Worm (Caenorhabditis elegans) whole organism, early embryonic: ENCODE measurements around the gene M01B2.10.
"Not testable (repeated sequence)": the region's sequence is repeated elsewhere in the genome, so short reads cannot be mapped to it uniquely, and the experiment has no call there.

Experiments
- B0310.2 ChIP-seq: sonication (generic microtip); optimal IDR thresholded peaks from 2 replicates; lab custom pipeline; 2016; ENCODE audit warnings: mild to moderate bottlenecking, missing genetic modification characterization, missing compliant biosample characterization
- F13C5.2 ChIP-seq: sonication (generic microtip); optimal IDR thresholded peaks from 2 replicates; lab custom pipeline; 2017; ENCODE audit warnings: mild to moderate bottlenecking, missing genetic modification characterization, inconsistent platforms, missing compliant biosample characterization
- aly-1 ChIP-seq: sonication (generic microtip); optimal IDR thresholded peaks from 2 replicates; lab custom pipeline; 2016; ENCODE audit warnings: missing genetic modification characterization, missing compliant biosample characterization
- ama-1 ChIP-seq: fragments of 150-350 bp; optimal IDR thresholded peaks from 2 replicates; lab custom pipeline; 2014
- ceh-13 ChIP-seq: fragments of 200-800 bp; sonication (Bioruptor generic); optimal IDR thresholded peaks from 2 replicates; lab custom pipeline; 2018; ENCODE audit warnings: mild to moderate bottlenecking, missing genetic modification characterization, missing compliant biosample characterization
- ceh-36 ChIP-seq: sonication (generic microtip); optimal IDR thresholded peaks from 2 replicates; lab custom pipeline; 2016; ENCODE audit warnings: missing genetic modification characterization, inconsistent platforms, missing compliant biosample characterization
- ets-7 ChIP-seq: sonication (generic microtip); optimal IDR thresholded peaks from 2 replicates; lab custom pipeline; 2016; ENCODE audit warnings: missing genotype, missing genetic modification characterization, missing compliant biosample characterization
- flt-1 ChIP-seq: fragments of 200-800 bp; sonication (Bioruptor generic); IDR thresholded peaks from 2 replicates; pipeline ENCODE4 v1.3.6; 2022; ENCODE audit warnings: missing genetic modification characterization, missing compliant biosample characterization
- hmbx-1 ChIP-seq: sonication (generic microtip); optimal IDR thresholded peaks from 2 replicates; lab custom pipeline; 2016; ENCODE audit warnings: mild to moderate bottlenecking, missing genetic modification characterization, missing compliant biosample characterization
- hmg-4 ChIP-seq: fragments of 200-800 bp; sonication (Bioruptor generic); optimal IDR thresholded peaks from 2 replicates; lab custom pipeline; 2018; ENCODE audit warnings: mild to moderate bottlenecking, missing genetic modification characterization, missing compliant biosample characterization
- hnd-1 ChIP-seq: sonication (generic microtip); optimal IDR thresholded peaks from 2 replicates; lab custom pipeline; 2016; ENCODE audit warnings: missing genetic modification characterization, missing compliant biosample characterization
- pes-1 ChIP-seq: fragments of 200-800 bp; sonication (Bioruptor generic); IDR thresholded peaks from 2 replicates; pipeline ENCODE4 v1.3.6; 2022; ENCODE audit warnings: missing genetic modification reagents, missing genetic modification characterization, missing compliant biosample characterization
- scrt-1 ChIP-seq: fragments of 200-800 bp; sonication (Bioruptor generic); IDR thresholded peaks from 2 replicates; pipeline ENCODE4 v1.3.6; 2022; ENCODE audit warnings: missing genetic modification characterization, missing compliant biosample characterization
- sea-1 ChIP-seq: fragments of 200-800 bp; sonication (Bioruptor generic); conservative IDR thresholded peaks from 2 replicates; pipeline ENCODE4 v1.3.6; 2022; ENCODE audit warnings: missing genetic modification characterization, missing compliant biosample characterization
- tbx-11 ChIP-seq: fragments of 200-800 bp; sonication (Bioruptor generic); IDR thresholded peaks from 2 replicates; pipeline ENCODE4 v1.3.6; 2022; ENCODE audit warnings: missing genetic modification characterization, missing compliant biosample characterization
- tbx-37 ChIP-seq: fragments of 200-800 bp; sonication (Bioruptor generic); conservative IDR thresholded peaks from 2 replicates; pipeline ENCODE4 v1.3.6; 2022; ENCODE audit warnings: missing genetic modification reagents, missing genetic modification characterization, missing compliant biosample characterization
- tra-4 ChIP-seq: sonication (generic microtip); optimal IDR thresholded peaks from 2 replicates; lab custom pipeline; 2017; ENCODE audit warnings: missing genetic modification characterization, missing compliant biosample characterization

Gene M01B2.10

ce11 chrV:15272263-15272662, 10.0 kb upstream of the M01B2.10 start, which contains the start of gene T10H4.4:
T10H4.4 (minus strand) TSS chrV:15272363.
- TF ChIP-seq flt-1 (GFP tag; lab: Robert Waterston, UW) = no peak
- no peak for TF ChIP-seq ama-1
- TF ChIP-seq tbx-37 = no peak
- no peak for TF ChIP-seq pes-1 (GFP tag; lab: Robert Waterston, UW)
- no peak for TF ChIP-seq ceh-36 (tag; lab: Kevin White, UChicago)
- TF ChIP-seq hmbx-1 (tag; lab: Kevin White, UChicago) = no peak
- TF ChIP-seq scrt-1 (GFP tag; lab: Robert Waterston, UW) = no peak
- no peak for TF ChIP-seq sea-1 (GFP tag; lab: Robert Waterston, UW)
- no peak for TF ChIP-seq F13C5.2
- TF ChIP-seq hmg-4 (GFP tag; lab: Kevin White, UChicago) = no peak
- no peak for TF ChIP-seq hnd-1 (tag; lab: Kevin White, UChicago)
- TF ChIP-seq B0310.2 (tag; lab: Kevin White, UChicago) = no peak
- TF ChIP-seq ets-7 (tag; lab: Kevin White, UChicago) = no peak
- TF ChIP-seq tra-4 (tag; lab: Kevin White, UChicago) = no peak
- no peak for TF ChIP-seq tbx-11 (GFP tag; lab: Robert Waterston, UW)
- TF ChIP-seq aly-1 = no peak
- no peak for TF ChIP-seq ceh-13

DNA sequence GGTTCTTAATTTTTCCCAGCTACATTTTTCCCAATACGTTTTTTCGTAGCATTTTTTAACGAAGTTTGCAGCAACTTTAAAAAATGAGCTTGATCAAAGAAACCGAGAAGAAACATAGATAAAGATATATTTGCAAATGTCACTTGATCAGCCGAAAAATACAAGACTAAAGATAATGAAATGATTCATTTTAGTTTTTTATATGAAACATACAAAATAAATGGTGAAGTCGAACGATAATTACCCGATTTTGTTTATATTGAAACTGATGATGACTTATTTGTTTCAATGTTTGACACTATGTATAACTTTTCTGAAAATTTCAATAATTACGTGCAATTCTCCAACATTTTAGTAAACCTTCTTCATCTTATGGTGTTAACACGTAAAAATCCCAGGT, 6.1 kb upstream of the M01B2.10 start, which contains the start of gene srw-22:
Gene srw-22 (plus strand): TSS at position 301 of the 400 bp plus-strand sequence.
- no peak for TF ChIP-seq scrt-1 (GFP tag; lab: Robert Waterston, UW)
- no peak for TF ChIP-seq pes-1 (GFP tag; lab: Robert Waterston, UW)
- TF ChIP-seq ama-1 = no peak
- TF ChIP-seq tbx-11 (GFP tag; lab: Robert Waterston, UW) = no peak
- TF ChIP-seq ceh-36 (tag; lab: Kevin White, UChicago) = no peak

DNA sequence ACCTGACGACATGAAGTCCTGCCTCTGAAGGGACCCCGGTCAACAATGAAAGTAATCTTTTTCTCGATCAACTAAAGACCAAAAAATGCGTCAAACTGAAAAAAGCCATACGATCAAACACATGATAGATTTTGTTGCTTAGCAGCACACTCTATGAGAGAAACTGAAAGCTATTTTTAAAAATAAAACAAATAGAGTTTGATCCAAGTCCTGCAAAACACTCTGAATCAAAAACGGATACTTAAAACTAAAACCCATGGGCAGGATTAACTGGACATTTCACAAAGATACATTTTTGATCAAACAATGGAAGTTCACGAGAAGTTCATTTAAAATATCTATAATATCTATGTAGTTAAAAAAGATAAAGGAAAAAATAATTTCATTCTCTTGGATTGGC, 5.2 kb upstream of the M01B2.10 start, which contains the start of gene T10H4.13:
Gene T10H4.13 (minus strand): TSS at position 101 of the 400 bp plus-strand sequence.
- no peak for TF ChIP-seq hmg-4 (GFP tag; lab: Kevin White, UChicago)
- no peak for TF ChIP-seq tbx-11 (GFP tag; lab: Robert Waterston, UW)
- TF ChIP-seq pes-1 (GFP tag; lab: Robert Waterston, UW) = no peak
- TF ChIP-seq aly-1 = no peak
- TF ChIP-seq scrt-1 (GFP tag; lab: Robert Waterston, UW) = no peak
- no peak for TF ChIP-seq ets-7 (tag; lab: Kevin White, UChicago)
- no peak for TF ChIP-seq tra-4 (tag; lab: Kevin White, UChicago)
- TF ChIP-seq flt-1 (GFP tag; lab: Robert Waterston, UW) = no peak
- no peak for TF ChIP-seq ama-1
- no peak for TF ChIP-seq ceh-13
- no peak for TF ChIP-seq tbx-37
- TF ChIP-seq sea-1 (GFP tag; lab: Robert Waterston, UW) = no peak
- TF ChIP-seq hmbx-1 (tag; lab: Kevin White, UChicago) = no peak
- no peak for TF ChIP-seq B0310.2 (tag; lab: Kevin White, UChicago)
- no peak for TF ChIP-seq hnd-1 (tag; lab: Kevin White, UChicago)
- no peak for TF ChIP-seq F13C5.2
- no peak for TF ChIP-seq ceh-36 (tag; lab: Kevin White, UChicago)

DNA sequence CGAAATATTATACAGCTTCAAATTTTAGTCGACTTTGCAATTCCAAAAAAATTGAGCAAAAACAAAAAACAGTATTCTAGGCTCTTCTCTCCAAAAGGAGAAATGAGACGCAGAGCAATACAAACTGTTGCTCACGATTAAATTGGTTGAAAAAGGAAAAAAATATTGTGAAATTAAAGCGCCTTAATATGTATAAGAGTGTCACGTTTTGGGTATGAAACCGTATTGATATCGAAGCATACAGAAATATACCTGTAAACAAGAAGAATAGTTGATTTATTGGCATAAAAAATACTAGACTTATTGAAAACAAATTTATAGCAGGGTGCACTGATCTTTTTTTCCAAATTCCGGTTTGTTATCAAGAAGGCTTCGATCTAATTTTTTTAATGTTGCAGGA, 3.6 kb upstream of the M01B2.10 start, which contains the start of gene M01B2.13:
Gene M01B2.13 (minus strand): TSS at position 101 of the 400 bp plus-strand sequence.
- no peak for TF ChIP-seq flt-1 (GFP tag; lab: Robert Waterston, UW)
- TF ChIP-seq ets-7 (tag; lab: Kevin White, UChicago) = no peak
- TF ChIP-seq hmg-4 (GFP tag; lab: Kevin White, UChicago) = no peak
- no peak for TF ChIP-seq tbx-37
- no peak for TF ChIP-seq B0310.2 (tag; lab: Kevin White, UChicago)
- no peak for TF ChIP-seq scrt-1 (GFP tag; lab: Robert Waterston, UW)
- TF ChIP-seq ama-1 = no peak
- no peak for TF ChIP-seq hnd-1 (tag; lab: Kevin White, UChicago)
- no peak for TF ChIP-seq F13C5.2
- TF ChIP-seq tbx-11 (GFP tag; lab: Robert Waterston, UW) = no peak
- no peak for TF ChIP-seq pes-1 (GFP tag; lab: Robert Waterston, UW)
- TF ChIP-seq ceh-36 (tag; lab: Kevin White, UChicago) = no peak

DNA sequence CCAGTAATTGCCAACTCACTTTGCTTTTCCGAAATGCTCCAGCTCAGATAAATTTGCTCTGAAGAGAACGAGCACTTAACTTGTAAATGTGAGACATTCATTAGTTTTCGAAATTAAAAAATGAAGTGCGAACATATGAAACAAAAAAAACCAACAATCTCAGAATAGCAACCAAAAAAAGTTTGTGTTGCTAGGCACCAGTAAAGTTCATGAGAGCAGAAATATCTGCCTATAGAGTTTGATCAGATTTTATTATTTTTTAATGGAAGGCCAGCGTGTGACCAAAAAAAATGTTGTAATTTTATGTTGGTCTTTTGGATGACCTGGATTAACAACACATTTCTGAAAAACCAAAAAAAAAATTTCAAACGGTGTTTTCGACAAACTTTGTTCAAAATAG, 1.9 kb upstream of the M01B2.10 start, which contains the start of gene M01B2.12:
Gene M01B2.12 (minus strand): TSS at position 101 of the 400 bp plus-strand sequence.
- TF ChIP-seq hnd-1 (tag; lab: Kevin White, UChicago) (no peak), tbx-11 (GFP tag; lab: Robert Waterston, UW) (no peak), aly-1 (no peak), ceh-13 (no peak), ets-7 (tag; lab: Kevin White, UChicago) (no peak)

DNA sequence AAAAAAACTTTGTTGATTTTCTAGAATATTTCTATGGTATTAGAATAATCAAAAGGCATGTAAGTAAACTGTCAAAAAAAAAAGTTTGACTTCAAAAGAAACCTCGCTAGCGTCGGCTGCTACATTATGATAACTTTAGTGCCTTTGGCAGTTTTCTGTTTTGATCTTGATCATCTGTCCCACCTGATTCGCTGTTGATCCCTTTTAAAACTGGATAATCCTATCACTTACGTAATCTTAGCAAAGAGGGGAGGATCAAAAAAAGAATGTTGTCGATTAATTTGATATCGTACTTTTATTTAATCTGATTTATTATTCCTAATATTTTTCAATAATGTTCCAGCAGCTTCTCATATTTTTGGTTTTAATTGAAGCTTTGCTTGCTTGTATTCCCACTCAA, 2.3 kb downstream of the M01B2.10 start, which contains the start of gene M01B2.8:
Gene M01B2.8 (plus strand): TSS at position 301 of the 400 bp plus-strand sequence.
- TF ChIP-seq aly-1 (no peak), ceh-36 (tag; lab: Kevin White, UChicago) (no peak), hmbx-1 (tag; lab: Kevin White, UChicago) (no peak)

DNA sequence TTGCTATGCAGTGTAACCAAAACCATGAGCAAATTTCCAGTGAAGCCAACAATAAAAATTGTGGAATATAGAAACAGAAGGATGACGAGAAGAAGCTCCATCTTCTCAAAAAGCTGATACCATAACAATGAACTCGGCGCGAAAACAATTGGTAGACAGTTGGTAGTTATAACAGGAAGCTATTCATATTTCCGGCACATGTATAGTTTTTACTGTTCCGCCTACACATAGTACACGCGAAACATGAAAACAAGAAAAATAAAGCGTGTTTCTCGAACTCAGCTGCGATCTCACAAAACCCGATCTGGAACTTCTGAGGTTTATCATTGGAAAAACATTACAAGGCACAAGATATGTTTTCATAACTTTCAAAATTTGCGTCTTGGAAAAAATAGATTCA, 3.2 kb downstream of the M01B2.10 start, which contains the start of gene srsx-37:
Gene srsx-37 (minus strand): TSS at position 101 of the 400 bp plus-strand sequence.
- TF ChIP-seq hnd-1 (tag; lab: Kevin White, UChicago) (no peak), F13C5.2 (no peak), B0310.2 (tag; lab: Kevin White, UChicago) (no peak)

DNA sequence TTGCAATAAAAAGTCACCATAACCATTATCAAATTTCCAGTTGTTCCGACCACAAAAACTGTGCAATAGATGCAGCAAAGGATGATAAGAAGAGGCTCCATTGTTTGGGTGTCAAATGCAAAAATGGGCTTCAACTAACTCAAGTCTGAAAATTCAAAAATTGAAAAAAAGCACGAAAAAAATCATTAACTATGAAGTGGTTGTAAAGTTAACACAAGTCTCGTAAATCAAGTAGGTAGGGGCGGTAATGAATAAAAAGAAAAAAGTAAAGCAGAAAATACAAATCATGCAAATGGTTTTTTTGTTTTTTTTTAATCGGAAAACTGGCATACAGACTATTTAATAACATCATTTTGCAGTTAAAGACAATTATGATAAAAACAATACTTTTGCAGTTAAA, 5.6 kb downstream of the M01B2.10 start, which contains the start of gene srsx-39:
Gene srsx-39 (minus strand): TSS at position 101 of the 400 bp plus-strand sequence.
- not testable (repeated sequence) for TF ChIP-seq ceh-36 (tag; lab: Kevin White, UChicago); ama-1; tbx-11 (GFP tag; lab: Robert Waterston, UW)
